Fruit fly (Drosophila melanogaster) whole organism, embryonic: Measurements from ENCODE around the gene CG14840.

Experiments
- Adf1 ChIP-seq: fragments of 200-800 bp; sonication (Bioruptor generic); IDR thresholded peaks from 2 replicates; pipeline ENCODE4 v1.3.6; 2022; ENCODE audit warnings: missing biosample characterization, missing genetic modification characterization
- Awh ChIP-seq: fragments of 200-800 bp; sonication (Bioruptor generic); IDR thresholded peaks from 2 replicates; pipeline ENCODE4, ENCODE4 v1.3.6; 2022; ENCODE audit warnings: missing biosample characterization, missing genetic modification characterization
- CG10147 ChIP-seq: fragments of 200-800 bp; sonication (Bioruptor generic); optimal IDR thresholded peaks from 2 replicates; lab custom pipeline; 2019; ENCODE audit warnings: missing biosample characterization, mild to moderate bottlenecking, missing genetic modification characterization, moderate library complexity
- CG10209 ChIP-seq: fragments of 200-800 bp; sonication (Bioruptor generic); optimal IDR thresholded peaks from 3 replicates; lab custom pipeline; 2017; ENCODE audit warnings: missing biosample characterization, mild to moderate bottlenecking, missing genetic modification characterization, missing genetic modification reagents
- CG10543 ChIP-seq: fragments of 200-800 bp; sonication (Bioruptor generic); optimal IDR thresholded peaks from 3 replicates; lab custom pipeline; 2017; ENCODE audit warnings: missing biosample characterization, mild to moderate bottlenecking, missing genetic modification characterization, moderate library complexity
- CG11247 ChIP-seq: fragments of 200-800 bp; sonication (Bioruptor generic); IDR thresholded peaks from 2 replicates; pipeline ENCODE4 v1.3.6; 2022; ENCODE audit warnings: missing biosample characterization, missing genetic modification characterization
- CG12104 ChIP-seq: fragments of 200-800 bp; sonication (Bioruptor generic); optimal IDR thresholded peaks from 3 replicates; lab custom pipeline; 2016; ENCODE audit warnings: missing biosample characterization, missing genetic modification characterization
- CG13287 ChIP-seq: fragments of 200-800 bp; sonication (Bioruptor generic); IDR thresholded peaks from 2 replicates; pipeline ENCODE4 v1.3.6; 2022; ENCODE audit warnings: missing biosample characterization, missing genetic modification characterization; ENCODE audit not compliant: partially characterized antibody
- CG13894 ChIP-seq: fragments of 200-800 bp; sonication (Bioruptor generic); optimal IDR thresholded peaks from 3 replicates; lab custom pipeline; 2018; ENCODE audit warnings: missing biosample characterization, mild to moderate bottlenecking, missing genetic modification characterization, moderate library complexity
- CG14441 ChIP-seq: fragments of 200-800 bp; sonication (Bioruptor generic); IDR thresholded peaks from 2 replicates; pipeline ENCODE4 v1.3.6; 2022; ENCODE audit warnings: missing biosample characterization, missing genetic modification characterization
- CG1529 ChIP-seq: fragments of 200-800 bp; sonication (Bioruptor generic); optimal IDR thresholded peaks from 3 replicates; lab custom pipeline; 2018; ENCODE audit warnings: missing biosample characterization, missing genetic modification characterization
- CG15514 ChIP-seq: fragments of 200-800 bp; sonication (Bioruptor generic); optimal IDR thresholded peaks from 3 replicates; lab custom pipeline; 2017; ENCODE audit warnings: missing biosample characterization, missing genetic modification characterization, mild to moderate bottlenecking, moderate library complexity, missing genetic modification reagents
- CG16779 ChIP-seq: fragments of 200-800 bp; sonication (Bioruptor generic); IDR thresholded peaks from 2 replicates; pipeline ENCODE4 v1.3.6; 2022; ENCODE audit warnings: missing biosample characterization, missing genetic modification characterization
- CG1792 ChIP-seq: fragments of 200-800 bp; sonication (Bioruptor generic); optimal IDR thresholded peaks from 2 replicates; lab custom pipeline; 2016; ENCODE audit warnings: missing biosample characterization, missing genetic modification characterization
- CG2120 ChIP-seq: fragments of 200-800 bp; sonication (Bioruptor generic); optimal IDR thresholded peaks from 3 replicates; lab custom pipeline; 2016; ENCODE audit warnings: missing biosample characterization, missing genetic modification characterization
- CG4360 ChIP-seq: fragments of 200-800 bp; sonication (Bioruptor generic); IDR thresholded peaks from 2 replicates; pipeline ENCODE4 v1.3.6; 2022; ENCODE audit warnings: missing biosample characterization, missing genetic modification characterization
- CG4730 ChIP-seq: fragments of 200-800 bp; sonication (Bioruptor generic); IDR thresholded peaks from 2 replicates; pipeline ENCODE4 v1.3.6; 2022; ENCODE audit warnings: missing biosample characterization, missing genetic modification characterization
- CG7786 ChIP-seq: fragments of 200-800 bp; sonication (Bioruptor generic); optimal IDR thresholded peaks from 2 replicates; lab custom pipeline; 2016; ENCODE audit warnings: missing biosample characterization, missing genetic modification characterization
- CG8388 ChIP-seq: fragments of 200-800 bp; sonication (Bioruptor generic); optimal IDR thresholded peaks from 2 replicates; lab custom pipeline; 2019; ENCODE audit warnings: missing biosample characterization, mild to moderate bottlenecking, missing genetic modification characterization, moderate library complexity
- Dek ChIP-seq: fragments of 200-800 bp; sonication (Bioruptor generic); optimal IDR thresholded peaks from 3 replicates; lab custom pipeline; 2019; ENCODE audit warnings: missing biosample characterization, mild to moderate bottlenecking, missing genetic modification characterization, moderate library complexity
- Hey ChIP-seq: fragments of 200-800 bp; sonication (Bioruptor generic); optimal IDR thresholded peaks from 3 replicates; lab custom pipeline; 2018; ENCODE audit warnings: missing biosample characterization, mild to moderate bottlenecking, missing genetic modification characterization
- MESR4 ChIP-seq: fragments of 200-800 bp; sonication (Bioruptor generic); optimal IDR thresholded peaks from 2 replicates; lab custom pipeline; 2018; ENCODE audit warnings: missing biosample characterization, mild to moderate bottlenecking, missing genetic modification characterization, moderate library complexity
- Mad ChIP-seq: fragments of 200-800 bp; sonication (Bioruptor generic); optimal IDR thresholded peaks from 2 replicates; lab custom pipeline; 2016; ENCODE audit warnings: missing biosample characterization, missing genetic modification characterization
- Med ChIP-seq: fragments of 200-800 bp; sonication (Bioruptor generic); peaks from one replicate; lab custom pipeline; 2016; ENCODE audit warnings: missing biosample characterization, missing genetic modification characterization, mild to moderate bottlenecking, inconsistent platforms, moderate library complexity
- NC2β ChIP-seq: fragments of 200-800 bp; sonication (Bioruptor generic); optimal IDR thresholded peaks from 2 replicates; lab custom pipeline; 2016; ENCODE audit warnings: missing biosample characterization, missing genetic modification characterization
- Nf-YA ChIP-seq: fragments of 200-800 bp; sonication (Bioruptor generic); IDR thresholded peaks from 2 replicates; pipeline ENCODE4 v1.3.6; 2022; ENCODE audit warnings: missing biosample characterization, missing genetic modification characterization
- Nf-YC ChIP-seq: fragments of 200-800 bp; optimal IDR thresholded peaks from 3 replicates; lab custom pipeline; 2019; ENCODE audit warnings: missing biosample characterization, mild to moderate bottlenecking, missing genetic modification characterization, moderate library complexity
- Rfx ChIP-seq: fragments of 200-800 bp; sonication (Bioruptor generic); IDR thresholded peaks from 2 replicates; pipeline ENCODE4 v1.3.6; 2022; ENCODE audit warnings: missing biosample characterization, missing genetic modification characterization
- Sin3A ChIP-seq: fragments of >200 bp; optimal IDR thresholded peaks from 2 replicates; lab custom pipeline; 2018
- TFAM ChIP-seq: fragments of 200-800 bp; sonication (Bioruptor generic); optimal IDR thresholded peaks from 2 replicates; lab custom pipeline; 2017; ENCODE audit warnings: missing biosample characterization, missing genetic modification characterization, inconsistent platforms
- Tbp ChIP-seq: fragments of >200 bp; optimal IDR thresholded peaks from 2 replicates; lab custom pipeline; 2018; ENCODE audit warnings: missing biosample characterization, missing genetic modification characterization
- ab ChIP-seq: fragments of 200-800 bp; sonication (Bioruptor generic); optimal IDR thresholded peaks from 2 replicates; lab custom pipeline; 2016; ENCODE audit warnings: missing biosample characterization, missing genetic modification characterization
- az2 ChIP-seq: fragments of 200-800 bp; sonication (Bioruptor generic); optimal IDR thresholded peaks from 3 replicates; lab custom pipeline; 2016; ENCODE audit warnings: missing biosample characterization, missing genetic modification characterization
- gsb-n ChIP-seq: fragments of 200-800 bp; sonication (Bioruptor generic); optimal IDR thresholded peaks from 3 replicates; lab custom pipeline; 2018; ENCODE audit warnings: missing biosample characterization, mild to moderate bottlenecking, missing genetic modification characterization
- gt ChIP-seq: fragments of 200-800 bp; sonication (Bioruptor generic); IDR thresholded peaks from 2 replicates; pipeline ENCODE4 v1.3.6; 2022; ENCODE audit warnings: missing biosample characterization, missing genetic modification characterization
- her ChIP-seq: fragments of 200-800 bp; sonication (Bioruptor generic); optimal IDR thresholded peaks from 2 replicates; lab custom pipeline; 2016; ENCODE audit warnings: missing biosample characterization, missing genetic modification characterization
- jing ChIP-seq: fragments of 200-800 bp; sonication (Bioruptor generic); optimal IDR thresholded peaks from 2 replicates; lab custom pipeline; 2018; ENCODE audit warnings: missing biosample characterization, mild to moderate bottlenecking, missing genetic modification characterization
- kay ChIP-seq: fragments of 200-800 bp; sonication (Bioruptor generic); optimal IDR thresholded peaks from 2 replicates; lab custom pipeline; 2016; ENCODE audit warnings: missing biosample characterization, missing genetic modification characterization
- klu ChIP-seq: fragments of 200-800 bp; sonication (Bioruptor generic); IDR thresholded peaks from 2 replicates; pipeline ENCODE4 v1.3.6; 2022; ENCODE audit warnings: missing biosample characterization, missing genetic modification characterization
- lbe ChIP-seq: fragments of 200-800 bp; sonication (Bioruptor generic); optimal IDR thresholded peaks from 2 replicates; lab custom pipeline; 2016; ENCODE audit warnings: missing biosample characterization, mild to moderate bottlenecking, missing genetic modification characterization
- mirr ChIP-seq: fragments of 200-800 bp; sonication (Bioruptor generic); optimal IDR thresholded peaks from 3 replicates; lab custom pipeline; 2018; ENCODE audit warnings: missing biosample characterization, mild to moderate bottlenecking, missing genetic modification characterization
- nerfin-2 ChIP-seq: fragments of 200-800 bp; sonication (Bioruptor generic); IDR thresholded peaks from 2 replicates; pipeline ENCODE4 v1.3.6; 2022; ENCODE audit warnings: missing biosample characterization, missing genetic modification characterization; ENCODE audit not compliant: partially characterized antibody
- nmo ChIP-seq: fragments of 200-800 bp; sonication (Bioruptor generic); optimal IDR thresholded peaks from 2 replicates; lab custom pipeline; 2018; ENCODE audit warnings: missing biosample characterization, mild to moderate bottlenecking, missing genetic modification characterization, moderate library complexity
- oc ChIP-seq: fragments of 200-800 bp; sonication (Bioruptor generic); optimal IDR thresholded peaks from 2 replicates; lab custom pipeline; 2018; ENCODE audit warnings: missing biosample characterization, mild to moderate bottlenecking, missing genetic modification characterization, moderate library complexity
- onecut ChIP-seq: fragments of 200-800 bp; sonication (Bioruptor generic); IDR thresholded peaks from 2 replicates; pipeline ENCODE4 v1.3.6; 2022; ENCODE audit warnings: missing biosample characterization, missing genetic modification characterization
- otp ChIP-seq: fragments of 200-800 bp; sonication (Bioruptor generic); IDR thresholded peaks from 3 replicates; pipeline ENCODE4, ENCODE4 v1.3.6; 2022; ENCODE audit warnings: missing biosample characterization, missing genetic modification characterization
- sima ChIP-seq: fragments of 200-800 bp; sonication (Bioruptor generic); optimal IDR thresholded peaks from 2 replicates; lab custom pipeline; 2016; ENCODE audit warnings: missing biosample characterization, missing genetic modification characterization
- stwl ChIP-seq: fragments of 200-800 bp; sonication (Bioruptor generic); optimal IDR thresholded peaks from 3 replicates; lab custom pipeline; 2018; ENCODE audit warnings: missing biosample characterization, mild to moderate bottlenecking, missing genetic modification characterization, moderate library complexity
- tio ChIP-seq: fragments of 200-800 bp; sonication (Bioruptor generic); optimal IDR thresholded peaks from 2 replicates; lab custom pipeline; 2017; ENCODE audit warnings: missing biosample characterization, missing genetic modification characterization, inconsistent platforms
- unc-4 ChIP-seq: fragments of 200-800 bp; sonication (Bioruptor generic); IDR thresholded peaks from 2 replicates; pipeline ENCODE4 v1.3.6; 2022; ENCODE audit warnings: missing biosample characterization, missing genetic modification characterization; ENCODE audit not compliant: partially characterized antibody
- zen ChIP-seq: fragments of 200-800 bp; sonication (Bioruptor generic); optimal IDR thresholded peaks from 3 replicates; lab custom pipeline; 2018; ENCODE audit warnings: missing biosample characterization, mild to moderate bottlenecking, missing genetic modification characterization, moderate library complexity

Gene CG14840

dm6 chr3R:14307972-14308673 is 47.1 kb upstream of the CG14840 start (continued):
- TF ChIP-seq Dek (tag; lab: Kevin White, UChicago) (peak; percentile 39), otp (GFP tag; lab: Robert Waterston, UW) (no peak), CG13287 (GFP tag; lab: Robert Waterston, UW) (no peak; the same call in 1 of the 2 replicates), gsb-n (no peak), NC2β (no peak), stwl (tag; lab: Kevin White, UChicago) (no peak), nerfin-2 (GFP tag; lab: Robert Waterston, UW) (peak; percentile 51; the same call in 1 of the 2 replicates), lbe (GFP tag; lab: Kevin White, UChicago) (no peak), CG1792 (GFP tag; lab: Kevin White, UChicago) (no peak), zen (tag; lab: Kevin White, UChicago) (no peak), CG1529 (no peak), jing (GFP tag; lab: Kevin White, UChicago) (no peak), ab (no peak), Adf1 (0 out of 2 replicates have a peak, but pooled peaks have one; percentile 32), TFAM (GFP tag; lab: Kevin White, UChicago) (no peak), Rfx (GFP tag; lab: Robert Waterston, UW) (no peak), Med (peak; percentile 79), CG12104 (GFP tag; lab: Kevin White, UChicago) (no peak), CG4730 (GFP tag; lab: Robert Waterston, UW) (no peak), gt (GFP tag; lab: Robert Waterston, UW) (no peak), CG8388 (GFP tag; lab: Kevin White, UChicago) (no peak), Mad (no peak), her (GFP tag; lab: Kevin White, UChicago) (peak; percentile 17), kay (GFP tag; lab: Kevin White, UChicago) (no peak), CG15514 (GFP tag; lab: Kevin White, UChicago) (no peak), Sin3A (lab: Kevin White, UChicago) (peak; percentile 1), CG16779 (no peak), CG10543 (no peak), az2 (GFP tag; lab: Kevin White, UChicago) (no peak), Hey (tag; lab: Kevin White, UChicago) (no peak), unc-4 (GFP tag; lab: Robert Waterston, UW) (no peak), klu (GFP tag; lab: Robert Waterston, UW) (no peak), CG10147 (GFP tag; lab: Kevin White, UChicago) (no peak), Awh (no peak), tio (GFP tag; lab: Kevin White, UChicago) (no peak), Tbp (GFP tag; lab: Kevin White, UChicago) (no peak), oc (tag; lab: Kevin White, UChicago) (no peak), sima (GFP tag; lab: Kevin White, UChicago) (no peak), CG7786 (GFP tag; lab: Kevin White, UChicago) (no peak), CG4360 (GFP tag; lab: Robert Waterston, UW) (no peak), Nf-YA (no peak), CG11247 (no peak), CG10209 (GFP tag; lab: Kevin White, UChicago) (no peak), CG14441 (GFP tag; lab: Robert Waterston, UW) (no peak), MESR4 (GFP tag; lab: Kevin White, UChicago) (peak; percentile 67), onecut (GFP tag; lab: Robert Waterston, UW) (peak; percentile 87), CG2120 (no peak), CG13894 (tag; lab: Kevin White, UChicago) (no peak), Nf-YC (no peak), nmo (GFP tag; lab: Kevin White, UChicago) (no peak), mirr (GFP tag; lab: Kevin White, UChicago) (peak; percentile 4)
